Fruit fly (Drosophila melanogaster): Measurements from ENCODE around the gene Tsp39D.

The Tsp39D gene

DNA sequence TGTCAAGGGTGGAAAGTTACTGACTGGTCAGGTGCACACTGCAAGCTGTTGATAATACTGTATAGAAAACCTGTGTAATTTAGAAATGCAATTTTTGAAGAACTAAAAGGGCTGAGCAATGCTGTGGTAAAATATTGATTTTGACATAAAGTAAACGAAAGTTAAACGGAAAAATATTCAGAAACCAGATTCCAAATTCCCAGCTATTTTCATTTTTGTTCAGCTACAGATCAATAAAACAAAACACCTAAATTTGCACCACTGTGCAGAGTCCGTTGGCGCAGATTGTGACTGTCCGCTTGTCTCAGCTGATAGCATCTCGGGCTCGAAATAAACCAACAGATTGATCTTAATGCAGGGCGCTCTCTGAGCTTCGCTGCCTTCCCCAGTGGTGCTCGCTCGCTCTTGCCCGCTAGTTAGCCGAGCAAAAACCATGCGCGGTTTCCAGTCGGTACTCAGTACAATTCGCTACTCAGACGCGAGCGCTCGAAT is 30.5 kb upstream of the Tsp39D start, which contains the start of gene CG46314:
Gene CG46314 (plus strand): TSS at position 452 of the 492 bp plus-strand sequence.
- TF ChIP-seq usp (GFP tag; optimal IDR thresholded peaks at IDR 0.05) = no peak
- TF ChIP-seq CG8478 (optimal IDR thresholded peaks at IDR 0.05) = no peak
- TF ChIP-seq Dll (optimal IDR thresholded peaks at IDR 0.05) = no peak
- no peak for TF ChIP-seq psq (optimal IDR thresholded peaks at IDR 0.05)
- TF ChIP-seq EcR (GFP tag; optimal IDR thresholded peaks at IDR 0.05) = no peak
- no peak for TF ChIP-seq pan (optimal IDR thresholded peaks at IDR 0.05)

DNA sequence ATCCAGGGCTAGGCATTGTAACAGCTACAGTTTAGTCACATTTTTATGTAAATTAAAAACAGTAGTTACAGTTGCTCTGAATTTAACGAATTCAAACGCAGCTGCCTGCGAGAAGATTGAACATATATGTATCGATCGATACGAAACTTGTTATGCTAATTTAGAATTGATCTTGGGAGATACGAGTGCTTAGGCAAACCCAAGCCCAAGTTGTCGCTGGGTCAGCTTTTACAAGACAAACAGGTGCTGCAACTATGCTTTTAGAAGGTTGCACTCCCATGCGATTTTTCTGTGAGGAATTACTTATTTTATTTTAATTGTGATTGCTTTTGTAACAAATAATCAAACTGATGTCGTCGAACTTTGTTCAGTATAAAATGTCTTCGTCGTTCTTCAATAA is 27.7 kb upstream of the Tsp39D start:
- TF ChIP-seq pan (optimal IDR thresholded peaks at IDR 0.05) (no peak), EcR (GFP tag; optimal IDR thresholded peaks at IDR 0.05) (no peak), CG8478 (optimal IDR thresholded peaks at IDR 0.05) (no peak), psq (optimal IDR thresholded peaks at IDR 0.05) (no peak), Dll (optimal IDR thresholded peaks at IDR 0.05) (no peak), usp (GFP tag; optimal IDR thresholded peaks at IDR 0.05) (no peak)

DNA sequence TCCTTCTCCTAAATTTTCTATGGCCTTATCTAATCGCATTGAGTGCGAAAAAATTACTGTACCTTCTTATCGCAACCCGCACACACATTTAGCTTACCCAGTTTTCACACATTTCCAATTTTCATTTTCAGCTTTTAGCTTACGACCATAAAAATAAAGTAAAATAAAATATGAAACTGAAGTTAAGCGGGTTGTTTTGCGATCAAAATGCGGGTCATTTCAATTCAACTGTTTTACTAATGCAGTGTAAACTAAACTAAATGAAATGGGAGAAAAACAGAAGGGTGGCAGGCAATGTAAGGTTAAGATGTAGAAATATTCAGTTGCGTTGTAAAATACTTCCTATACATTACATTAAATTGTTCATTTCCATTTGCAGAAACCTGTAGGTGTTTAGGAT is 22.2 kb upstream of the Tsp39D start:
- TF ChIP-seq Dll (optimal IDR thresholded peaks at IDR 0.05) = no peak
- no peak for TF ChIP-seq EcR (GFP tag; optimal IDR thresholded peaks at IDR 0.05)
- no peak for TF ChIP-seq usp (GFP tag; optimal IDR thresholded peaks at IDR 0.05)
- TF ChIP-seq psq (optimal IDR thresholded peaks at IDR 0.05) = no peak
- no peak for TF ChIP-seq CG8478 (optimal IDR thresholded peaks at IDR 0.05)
- no peak for TF ChIP-seq pan (optimal IDR thresholded peaks at IDR 0.05)

DNA sequence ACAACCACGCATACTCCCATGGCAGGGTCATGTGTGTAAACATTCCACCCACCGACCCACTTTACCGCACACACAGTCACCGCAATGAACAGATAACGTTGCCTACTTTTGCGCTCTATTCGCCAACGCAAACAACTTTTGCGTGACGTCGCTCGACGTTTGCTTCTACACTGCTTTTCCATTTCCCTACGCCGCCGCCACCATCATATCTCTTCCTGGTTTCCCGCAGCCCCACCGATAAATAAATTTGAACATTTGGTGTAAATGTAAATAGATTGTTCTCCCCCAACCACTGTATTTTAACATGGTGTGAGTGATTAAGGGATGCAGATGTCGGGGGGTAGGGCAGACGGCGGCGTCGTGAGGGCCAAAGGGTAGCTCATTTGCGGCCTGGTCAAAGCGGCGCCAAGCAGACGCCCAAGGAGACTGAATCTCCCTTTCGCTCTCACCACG is 19.9 kb upstream of the Tsp39D start:
- TF ChIP-seq Dll (optimal IDR thresholded peaks at IDR 0.05) = no peak
- TF ChIP-seq CG8478 (optimal IDR thresholded peaks at IDR 0.05) = no peak
- TF ChIP-seq psq (optimal IDR thresholded peaks at IDR 0.05) = no peak
- no peak for TF ChIP-seq pan (optimal IDR thresholded peaks at IDR 0.05)
- no peak for TF ChIP-seq usp (GFP tag; optimal IDR thresholded peaks at IDR 0.05)
- no peak for TF ChIP-seq EcR (GFP tag; optimal IDR thresholded peaks at IDR 0.05)

DNA sequence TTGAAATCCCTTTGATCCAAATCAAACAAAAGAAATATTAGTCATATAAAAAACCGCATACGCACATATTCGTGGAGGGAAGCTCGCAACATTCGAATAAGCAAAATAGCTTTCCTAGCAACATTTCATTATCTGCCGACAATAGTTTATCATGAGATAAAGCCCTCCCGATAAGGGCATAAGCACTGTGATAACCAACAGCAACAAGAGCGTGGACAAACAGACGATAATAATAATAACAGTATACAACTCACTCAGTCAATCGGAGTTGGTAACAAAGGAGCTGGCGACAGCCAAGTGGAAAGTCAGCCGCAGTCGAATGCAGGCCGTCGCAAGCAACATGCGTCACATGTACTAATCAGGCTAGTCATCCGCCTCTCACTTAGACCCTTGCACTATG is 15.1 kb upstream of the Tsp39D start:
- TF ChIP-seq usp (GFP tag; optimal IDR thresholded peaks at IDR 0.05) = no peak
- no peak for TF ChIP-seq EcR (GFP tag; optimal IDR thresholded peaks at IDR 0.05)
- TF ChIP-seq psq (optimal IDR thresholded peaks at IDR 0.05) = no peak
- no peak for TF ChIP-seq Dll (optimal IDR thresholded peaks at IDR 0.05)

DNA sequence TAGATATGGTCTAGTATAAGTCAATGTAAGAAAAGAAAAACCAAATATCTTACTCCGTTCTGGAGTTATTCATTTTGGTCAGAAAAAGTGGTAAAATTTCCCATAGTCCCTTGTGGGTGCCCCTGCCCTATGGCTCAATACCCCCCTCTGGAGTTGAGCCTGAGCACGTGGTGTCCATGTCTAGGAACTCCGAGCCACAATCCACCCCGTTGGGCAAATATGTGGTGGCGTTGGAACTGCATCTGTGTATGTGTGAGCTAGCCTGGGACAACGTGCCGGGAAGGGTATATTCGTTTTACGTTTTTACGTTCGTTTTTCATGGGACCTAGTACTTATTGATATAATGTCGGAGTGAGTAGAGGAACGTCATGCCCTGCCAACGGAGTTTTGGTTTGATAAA is 13.6 kb upstream of the Tsp39D start:
- TF ChIP-seq pan (optimal IDR thresholded peaks at IDR 0.05) = no peak
- TF ChIP-seq EcR (GFP tag; optimal IDR thresholded peaks at IDR 0.05) = no peak
- no peak for TF ChIP-seq usp (GFP tag; optimal IDR thresholded peaks at IDR 0.05)
- no peak for TF ChIP-seq Dll (optimal IDR thresholded peaks at IDR 0.05)
- no peak for TF ChIP-seq psq (optimal IDR thresholded peaks at IDR 0.05)
- no peak for TF ChIP-seq CG8478 (optimal IDR thresholded peaks at IDR 0.05)

DNA sequence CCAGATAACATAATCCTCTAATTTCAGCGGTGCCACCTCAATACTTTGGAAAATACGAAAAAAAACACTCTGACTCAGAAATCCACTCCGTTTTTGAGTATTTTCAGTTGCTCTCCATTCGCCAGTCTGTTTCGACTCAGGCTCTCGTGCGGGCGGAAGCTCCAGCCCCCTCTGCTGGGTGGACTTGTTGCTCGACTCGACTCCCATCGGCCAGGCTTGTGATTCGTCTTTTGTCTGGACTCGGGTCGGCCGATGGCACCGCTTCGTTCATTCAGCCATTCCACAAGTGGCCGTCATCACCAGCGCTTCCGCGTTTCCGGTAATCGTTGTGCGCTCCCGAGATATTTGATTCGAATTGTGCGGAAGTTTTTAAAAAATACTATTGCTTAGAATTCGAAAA is 12.9 kb upstream of the Tsp39D start, which contains the start of gene dimm:
Gene dimm (plus strand): TSS at position 255 of the 400 bp plus-strand sequence.
- TF ChIP-seq usp (GFP tag; optimal IDR thresholded peaks at IDR 0.05) (no peak), psq (optimal IDR thresholded peaks at IDR 0.05) (no peak), pan (optimal IDR thresholded peaks at IDR 0.05) (no peak), CG8478 (optimal IDR thresholded peaks at IDR 0.05) (no peak), EcR (GFP tag; optimal IDR thresholded peaks at IDR 0.05) (no peak), Dll (optimal IDR thresholded peaks at IDR 0.05) (no peak)

DNA sequence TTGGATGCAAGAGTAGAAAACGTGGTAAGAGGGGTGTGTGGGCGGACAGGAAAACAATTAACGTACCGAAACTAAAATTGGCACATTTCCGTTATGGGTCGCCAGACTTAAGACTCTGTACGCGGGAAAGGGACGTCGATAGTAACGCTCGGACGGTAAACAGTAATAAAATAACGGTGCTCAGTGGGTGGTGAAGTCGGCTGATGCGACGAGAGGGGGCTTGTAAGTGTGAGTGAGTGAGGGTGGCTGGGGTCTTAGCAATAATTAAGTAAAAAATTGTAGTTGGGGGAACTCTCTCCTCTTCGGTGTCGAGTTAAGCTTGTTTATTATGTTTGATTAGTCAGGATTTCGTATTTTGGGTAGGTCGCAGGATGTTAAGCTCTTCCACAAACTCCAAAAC is 2.7 kb upstream of the Tsp39D start:
- TF ChIP-seq pan (optimal IDR thresholded peaks at IDR 0.05) (no peak), Dll (optimal IDR thresholded peaks at IDR 0.05) (no peak), usp (GFP tag; optimal IDR thresholded peaks at IDR 0.05) (no peak), EcR (GFP tag; optimal IDR thresholded peaks at IDR 0.05) (no peak), psq (optimal IDR thresholded peaks at IDR 0.05) (no peak), CG8478 (optimal IDR thresholded peaks at IDR 0.05) (no peak)

DNA sequence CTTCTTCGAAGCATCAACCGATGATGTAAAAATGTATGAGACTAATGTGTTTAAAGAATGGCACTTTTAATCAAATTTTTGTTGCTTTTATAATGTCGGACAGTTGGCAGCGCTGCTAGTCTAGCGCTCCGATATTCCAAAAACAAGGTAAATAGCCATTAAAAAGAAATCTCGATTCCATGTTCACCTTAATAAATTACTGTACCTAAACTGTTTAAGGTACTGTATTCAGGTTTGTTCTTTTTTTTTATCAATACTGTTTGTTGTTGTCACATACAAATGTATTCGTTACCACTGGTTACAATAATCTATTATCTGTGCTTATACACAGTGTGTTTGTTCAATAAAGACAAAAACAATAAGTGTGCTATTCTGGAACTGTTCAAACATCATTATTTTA is 16.5 kb downstream of the Tsp39D start, which contains the start of gene dtr:
Gene dtr (plus strand): TSS at position 301 of the 400 bp plus-strand sequence.
- no peak for TF ChIP-seq pan (optimal IDR thresholded peaks at IDR 0.05)
- no peak for TF ChIP-seq EcR (GFP tag; optimal IDR thresholded peaks at IDR 0.05)
- no peak for TF ChIP-seq usp (GFP tag; optimal IDR thresholded peaks at IDR 0.05)
- no peak for TF ChIP-seq psq (optimal IDR thresholded peaks at IDR 0.05)
- no peak for TF ChIP-seq Dll (optimal IDR thresholded peaks at IDR 0.05)
- no peak for TF ChIP-seq CG8478 (optimal IDR thresholded peaks at IDR 0.05)

DNA sequence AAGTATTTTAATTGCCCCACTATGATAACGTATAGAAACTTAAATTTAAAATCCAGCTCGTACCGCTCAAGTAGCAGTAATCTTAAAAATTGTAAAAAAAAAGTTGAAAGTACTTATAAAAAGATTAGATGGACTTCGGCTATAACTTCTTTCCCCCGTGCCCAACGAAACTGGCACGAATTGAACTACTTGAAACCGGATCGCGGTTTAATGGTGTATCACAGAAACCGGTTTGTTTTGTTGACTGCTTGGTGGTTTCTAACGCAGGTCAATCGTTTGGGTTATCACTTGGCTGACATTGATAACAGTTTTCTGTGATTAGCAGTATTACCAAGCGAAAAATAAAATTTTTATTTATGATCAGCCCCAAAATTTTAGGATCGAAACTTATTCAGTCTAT is 22.9 kb downstream of the Tsp39D start:
- TF ChIP-seq psq (optimal IDR thresholded peaks at IDR 0.05) (no peak), usp (GFP tag; optimal IDR thresholded peaks at IDR 0.05) (no peak), EcR (GFP tag; optimal IDR thresholded peaks at IDR 0.05) (no peak), Dll (optimal IDR thresholded peaks at IDR 0.05) (no peak), pan (optimal IDR thresholded peaks at IDR 0.05) (no peak), CG8478 (optimal IDR thresholded peaks at IDR 0.05) (no peak)

DNA sequence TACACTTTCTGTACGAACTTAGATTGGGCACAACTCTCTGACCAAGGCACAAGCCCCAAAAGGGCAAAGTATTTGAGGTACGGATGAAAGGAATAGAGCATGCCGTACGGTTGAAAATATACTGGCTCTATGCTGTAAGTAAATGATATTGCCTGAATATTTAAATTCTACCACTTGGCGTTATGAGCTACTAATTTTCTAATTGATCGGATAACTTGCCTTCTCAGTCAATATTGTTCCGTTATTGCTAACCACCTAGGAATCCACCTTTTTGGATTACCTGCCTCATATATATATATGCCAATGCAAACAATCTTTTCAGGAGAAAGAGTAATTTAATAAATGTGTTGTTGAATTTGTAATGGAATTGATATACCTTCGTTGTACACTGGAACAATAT is 25.2 kb downstream of the Tsp39D start, which contains the start of gene Gr39b:
Gene Gr39b (minus strand): TSS at position 101 of the 400 bp plus-strand sequence.
- no peak for TF ChIP-seq Dll (optimal IDR thresholded peaks at IDR 0.05)
- no peak for TF ChIP-seq usp (GFP tag; optimal IDR thresholded peaks at IDR 0.05)
- TF ChIP-seq psq (optimal IDR thresholded peaks at IDR 0.05) = no peak
- no peak for TF ChIP-seq EcR (GFP tag; optimal IDR thresholded peaks at IDR 0.05)
- no peak for TF ChIP-seq pan (optimal IDR thresholded peaks at IDR 0.05)
- TF ChIP-seq CG8478 (optimal IDR thresholded peaks at IDR 0.05) = no peak

DNA sequence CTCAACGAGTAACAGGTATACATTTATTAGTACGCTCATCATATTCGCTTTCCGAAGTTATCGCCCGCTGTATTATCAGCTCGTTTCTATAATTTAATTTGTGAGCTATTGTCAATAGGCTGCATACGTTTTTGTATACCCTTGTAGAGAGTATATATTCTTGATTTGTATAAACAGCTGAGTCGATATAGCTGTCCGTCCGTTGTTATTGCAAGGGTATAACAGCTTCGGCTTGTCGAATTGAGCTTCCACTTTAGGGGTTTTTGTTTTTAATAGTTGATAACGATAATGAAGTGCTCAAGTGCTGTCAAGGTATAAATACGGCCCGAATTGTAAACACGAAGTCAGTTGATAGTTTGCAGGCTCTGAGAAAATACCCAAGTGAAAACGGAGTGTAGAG is 26.5 kb downstream of the Tsp39D start, which contains the start of gene CG8665:
Gene CG8665 (plus strand): TSS at position 342 of the 400 bp plus-strand sequence.
- TF ChIP-seq Dll (optimal IDR thresholded peaks at IDR 0.05) (no peak), psq (optimal IDR thresholded peaks at IDR 0.05) (no peak), usp (GFP tag; optimal IDR thresholded peaks at IDR 0.05) (no peak), pan (optimal IDR thresholded peaks at IDR 0.05) (no peak), CG8478 (optimal IDR thresholded peaks at IDR 0.05) (no peak), EcR (GFP tag; optimal IDR thresholded peaks at IDR 0.05) (no peak)

Measured in whole organism.